Worm (Caenorhabditis elegans) whole organism, late embryonic: ENCODE measurements around the gene lgc-28.
"Not testable (repeated sequence)": the region's sequence is repeated elsewhere in the genome, so short reads cannot be mapped to it uniquely, and the experiment has no call there.

ENCODE experiments used
- ama-1 ChIP-seq: fragments of 150-350 bp; optimal IDR thresholded peaks from 2 replicates; lab custom pipeline; 2014
- ceh-48 ChIP-seq: sonication (generic microtip); optimal IDR thresholded peaks from 2 replicates; lab custom pipeline; 2016; ENCODE audit warnings: missing genetic modification characterization, inconsistent platforms, missing compliant biosample characterization
- gmeb-2 ChIP-seq: sonication (generic microtip); optimal IDR thresholded peaks from 2 replicates; lab custom pipeline; 2016; ENCODE audit warnings: missing genetic modification characterization, inconsistent platforms, missing compliant biosample characterization

The lgc-28 gene

DNA sequence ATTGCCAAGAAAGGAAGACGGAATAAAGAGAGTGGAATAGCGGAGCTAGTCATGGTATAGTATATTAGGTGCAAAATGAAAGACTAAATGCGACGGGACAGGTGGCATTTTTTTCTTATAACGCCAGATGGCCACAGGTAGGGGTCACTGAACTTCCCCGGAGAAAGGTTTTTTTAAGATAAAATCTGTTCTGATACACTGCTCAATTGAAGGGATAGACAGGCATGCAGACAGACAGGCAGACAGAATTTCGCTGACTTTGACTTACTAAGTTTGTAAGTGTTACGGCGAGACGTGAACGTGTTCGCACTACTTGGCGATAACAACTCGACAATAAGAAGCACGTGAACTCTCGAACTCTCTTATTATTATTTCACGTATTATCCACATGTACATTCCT lies 48.6 kb downstream of the lgc-28 start, which contains the start of the genes F22E5.20 and F22E5.1:
Gene F22E5.20 (minus strand): TSS at position 101 of the 400 bp plus-strand sequence.
Gene F22E5.1 (plus strand): TSS at position 242 of the 400 bp plus-strand sequence.
- not testable (repeated sequence) for TF ChIP-seq gmeb-2 (tag; lab: Kevin White, UChicago); ama-1; ceh-48
